Fruit fly (Drosophila melanogaster): ENCODE data around the gene CG14669.

CG14669 gene

dm6 chr3R:5427157-5427556 is 12.8 kb downstream of the CG14669 start, which contains the start of gene CG12147:
Gene CG12147, minus strand, starts transcription at chr3R:5427257.
- no peak for TF ChIP-seq Sin3A (optimal IDR thresholded peaks at IDR 0.05)
- TF ChIP-seq ttk (optimal IDR thresholded peaks at IDR 0.05) = no peak
- TF ChIP-seq Myc (optimal IDR thresholded peaks at IDR 0.05) = no peak
- TF ChIP-seq psq (optimal IDR thresholded peaks at IDR 0.05) = no peak
- no peak for TF ChIP-seq insv (optimal IDR thresholded peaks at IDR 0.05)
- no peak for TF ChIP-seq h (optimal IDR thresholded peaks at IDR 0.05)

- no peak for TF ChIP-seq Sin3A (optimal IDR thresholded peaks at IDR 0.05)
- TF ChIP-seq psq (optimal IDR thresholded peaks at IDR 0.05) = no peak
- TF ChIP-seq h (optimal IDR thresholded peaks at IDR 0.05) = no peak
- no peak for TF ChIP-seq Myc (optimal IDR thresholded peaks at IDR 0.05)
- TF ChIP-seq ttk (optimal IDR thresholded peaks at IDR 0.05) = no peak
- TF ChIP-seq insv (optimal IDR thresholded peaks at IDR 0.05) = no peak
Observed at dm6 chr3R:5429786-5430185, 15.5 kb downstream of the CG14669 start.

- TF ChIP-seq h (optimal IDR thresholded peaks at IDR 0.05) = no peak
- TF ChIP-seq Myc (optimal IDR thresholded peaks at IDR 0.05) = no peak
- TF ChIP-seq Sin3A (optimal IDR thresholded peaks at IDR 0.05) = no peak
- no peak for TF ChIP-seq psq (optimal IDR thresholded peaks at IDR 0.05)
- TF ChIP-seq insv (optimal IDR thresholded peaks at IDR 0.05) = no peak
- TF ChIP-seq ttk (optimal IDR thresholded peaks at IDR 0.05) = no peak
Observed at dm6 chr3R:5438750-5439149, 24.4 kb downstream of the CG14669 start.

DNA sequence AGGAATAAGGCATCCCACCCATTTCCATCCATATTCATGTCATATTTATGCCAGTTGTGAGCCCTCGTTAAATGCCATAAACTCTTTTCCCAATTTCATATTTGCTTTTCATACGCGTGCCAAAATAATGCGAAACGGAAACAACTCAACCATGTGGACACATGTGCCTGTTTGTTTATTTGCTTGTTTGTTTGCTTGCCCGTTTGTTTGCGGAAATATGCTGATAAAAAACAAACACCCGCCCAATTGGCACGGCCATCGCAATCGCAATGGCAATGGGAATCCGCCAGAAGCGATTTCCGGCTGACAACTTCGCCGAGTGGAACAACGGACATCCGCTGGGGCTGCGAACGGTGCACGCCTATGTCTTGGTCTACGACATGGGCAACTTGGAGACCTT is 40.0 kb downstream of the CG14669 start:
- no peak for TF ChIP-seq ttk (optimal IDR thresholded peaks at IDR 0.05)
- TF ChIP-seq h (optimal IDR thresholded peaks at IDR 0.05) = no peak
- TF ChIP-seq Myc (optimal IDR thresholded peaks at IDR 0.05) = no peak

dm6 chr3R:5458627-5459026 is 44.3 kb downstream of the CG14669 start:
- TF ChIP-seq h (optimal IDR thresholded peaks at IDR 0.05) (no peak), psq (optimal IDR thresholded peaks at IDR 0.05) (no peak), Sin3A (optimal IDR thresholded peaks at IDR 0.05) (no peak), Myc (optimal IDR thresholded peaks at IDR 0.05) (no peak), ttk (optimal IDR thresholded peaks at IDR 0.05) (no peak), insv (optimal IDR thresholded peaks at IDR 0.05) (no peak)

DNA sequence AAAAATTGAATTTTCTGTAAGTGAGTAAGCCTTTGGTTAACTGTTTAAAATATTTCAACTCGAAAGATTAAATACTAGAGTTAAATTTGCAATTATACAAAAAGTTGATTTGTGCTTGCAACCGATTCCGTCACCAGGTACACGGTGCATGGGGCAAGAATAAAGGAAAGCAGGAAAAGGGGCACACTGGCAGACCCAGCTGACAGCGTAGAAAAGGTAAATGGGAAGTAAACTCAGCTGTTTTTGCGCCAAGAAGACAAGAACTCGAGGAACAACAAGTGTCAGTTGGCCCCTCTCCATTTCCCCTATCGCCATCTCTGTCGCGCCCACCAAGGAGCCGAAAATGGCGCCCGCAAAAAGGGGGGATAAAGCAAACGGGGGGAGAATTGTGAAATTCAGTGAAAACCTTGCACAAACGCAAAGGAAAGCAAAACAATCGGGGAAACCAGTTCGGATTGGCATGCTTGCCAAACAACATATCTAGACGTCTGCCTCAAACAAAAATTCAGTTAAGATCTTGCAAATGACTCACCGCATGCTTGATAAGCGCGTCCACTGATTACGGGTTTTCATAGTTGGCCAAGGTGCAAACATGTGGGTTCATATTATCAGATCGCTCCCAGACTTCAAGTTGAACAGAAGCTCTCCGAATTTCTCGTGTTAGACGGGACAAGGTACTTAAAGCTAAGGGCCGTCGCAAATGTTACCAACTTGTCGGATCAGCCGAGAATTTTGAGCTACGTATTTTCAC is 49.0 kb downstream of the CG14669 start:
- TF ChIP-seq Sin3A (optimal IDR thresholded peaks at IDR 0.05) (no peak), psq (optimal IDR thresholded peaks at IDR 0.05) (no peak), Myc (optimal IDR thresholded peaks at IDR 0.05) (no peak), ttk (optimal IDR thresholded peaks at IDR 0.05) (no peak), insv (optimal IDR thresholded peaks at IDR 0.05) (no peak), h (optimal IDR thresholded peaks at IDR 0.05) (no peak)

dm6 chr3R:5464481-5464880 is 50.2 kb downstream of the CG14669 start, which contains the start of gene PEK:
Gene PEK, minus strand, starts transcription at chr3R:5464753.
- TF ChIP-seq ttk (optimal IDR thresholded peaks at IDR 0.05) = no peak
- TF ChIP-seq insv (optimal IDR thresholded peaks at IDR 0.05) = no peak
- no peak for TF ChIP-seq Sin3A (optimal IDR thresholded peaks at IDR 0.05)
- no peak for TF ChIP-seq h (optimal IDR thresholded peaks at IDR 0.05)
- TF ChIP-seq psq (optimal IDR thresholded peaks at IDR 0.05) = no peak
- no peak for TF ChIP-seq Myc (optimal IDR thresholded peaks at IDR 0.05)

dm6 chr3R:5466875-5467274 is 52.5 kb downstream of the CG14669 start, which contains the start of gene RpL35A:
Gene RpL35A, minus strand, starts transcription at chr3R:5467101.
- TF ChIP-seq psq (optimal IDR thresholded peaks at IDR 0.05) (no peak), Sin3A (optimal IDR thresholded peaks at IDR 0.05) (no peak), ttk (optimal IDR thresholded peaks at IDR 0.05) (no peak), Myc (optimal IDR thresholded peaks at IDR 0.05) (no peak), h (optimal IDR thresholded peaks at IDR 0.05) (no peak), insv (optimal IDR thresholded peaks at IDR 0.05) (no peak)

- TF ChIP-seq psq (optimal IDR thresholded peaks at IDR 0.05) = no peak
- no peak for TF ChIP-seq h (optimal IDR thresholded peaks at IDR 0.05)
- no peak for TF ChIP-seq Sin3A (optimal IDR thresholded peaks at IDR 0.05)
- no peak for TF ChIP-seq Myc (optimal IDR thresholded peaks at IDR 0.05)
- TF ChIP-seq ttk (optimal IDR thresholded peaks at IDR 0.05) = no peak
- no peak for TF ChIP-seq insv (optimal IDR thresholded peaks at IDR 0.05)
Observed at dm6 chr3R:5467619-5468018, 53.3 kb downstream of the CG14669 start, which contains the start of gene POLDIP2. Gene POLDIP2, plus strand, starts transcription at chr3R:5467778.

dm6 chr3R:5470586-5471283 is 56.4 kb downstream of the CG14669 start, which contains the start of the genes mRpL44 and Snr1:
Gene mRpL44, minus strand, starts transcription at chr3R:5470636.
Gene Snr1, plus strand, starts transcription at chr3R:5470926.
- no peak for TF ChIP-seq Myc (optimal IDR thresholded peaks at IDR 0.05)
- TF ChIP-seq psq (optimal IDR thresholded peaks at IDR 0.05) = no peak
- no peak for TF ChIP-seq h (optimal IDR thresholded peaks at IDR 0.05)
- no peak for TF ChIP-seq ttk (optimal IDR thresholded peaks at IDR 0.05)
- no peak for TF ChIP-seq insv (optimal IDR thresholded peaks at IDR 0.05)
- no peak for TF ChIP-seq Sin3A (optimal IDR thresholded peaks at IDR 0.05)

dm6 chr3R:5474551-5474950 is 60.2 kb downstream of the CG14669 start, which contains the start of the genes CG45100, HDAC3 and Hcs:
Gene CG45100, minus strand, starts transcription at chr3R:5474600.
Gene HDAC3, minus strand, starts transcription at chr3R:5474600.
Gene Hcs, plus strand, starts transcription at chr3R:5474899.
- TF ChIP-seq psq (optimal IDR thresholded peaks at IDR 0.05) = no peak
- TF ChIP-seq insv (optimal IDR thresholded peaks at IDR 0.05) = no peak
- TF ChIP-seq h (optimal IDR thresholded peaks at IDR 0.05) = no peak
- TF ChIP-seq ttk (optimal IDR thresholded peaks at IDR 0.05) = no peak

DNA sequence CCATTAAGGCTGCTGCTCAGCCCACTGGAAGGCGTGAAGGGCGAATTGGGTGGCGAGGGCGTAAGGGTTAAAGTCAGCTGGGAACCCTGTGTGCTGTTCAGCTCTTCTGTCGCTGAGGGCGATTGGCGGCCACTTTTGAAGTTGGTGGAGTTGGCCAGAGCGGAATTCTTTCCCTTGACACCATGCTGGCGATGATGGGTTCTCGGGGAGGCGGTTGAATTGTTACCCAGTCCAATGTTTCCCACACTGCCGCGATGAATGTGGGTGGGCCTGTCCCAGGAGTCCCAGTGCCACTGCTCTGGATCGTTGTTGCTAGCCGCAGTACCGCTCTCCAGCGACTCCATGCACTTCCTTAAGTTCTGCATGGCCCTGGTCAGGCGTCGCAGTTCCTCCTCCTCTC is 68.5 kb downstream of the CG14669 start:
- TF ChIP-seq ttk (optimal IDR thresholded peaks at IDR 0.05) (peak; percentile 92), insv (optimal IDR thresholded peaks at IDR 0.05) (no peak)

All from Kc167 (cell line).